Worm (Caenorhabditis elegans) whole organism, L2 larva: ENCODE data around the gene srbc-58.

Experiments used
- C34F6.9 ChIP-seq: fragments of 150-350 bp; optimal IDR thresholded peaks from 2 replicates; lab custom pipeline; 2014; ENCODE audit warnings: missing biosample characterization, missing genetic modification characterization
- F13H6.1 ChIP-seq: sonication (generic microtip); optimal IDR thresholded peaks from 2 replicates; lab custom pipeline; 2016; ENCODE audit warnings: missing genetic modification characterization, missing compliant biosample characterization
- R02D3.7 ChIP-seq: fragments of 150-350 bp; optimal IDR thresholded peaks from 2 replicates; lab custom pipeline; 2014; ENCODE audit warnings: missing biosample characterization, missing genetic modification characterization
- Y55F3AM.14 ChIP-seq: fragments of 200-800 bp; sonication (Bioruptor generic); optimal IDR thresholded peaks from 2 replicates; lab custom pipeline; 2018; ENCODE audit warnings: mild to moderate bottlenecking, missing genetic modification characterization, missing compliant biosample characterization
- ZK546.5 ChIP-seq: sonication (generic microtip); optimal IDR thresholded peaks from 2 replicates; lab custom pipeline; 2017; ENCODE audit warnings: missing biosample characterization, missing genetic modification characterization
- alr-1 ChIP-seq: fragments of 150-350 bp; optimal IDR thresholded peaks from 2 replicates; lab custom pipeline; 2014; ENCODE audit warnings: missing biosample characterization, missing genetic modification characterization
- aly-2 ChIP-seq: fragments of 150-350 bp; optimal IDR thresholded peaks from 2 replicates; lab custom pipeline; 2014; ENCODE audit warnings: missing biosample characterization, missing genetic modification characterization
- ama-1 ChIP-seq: fragments of 150-350 bp; optimal IDR thresholded peaks from 2 replicates; lab custom pipeline; 2018; ENCODE audit warnings: inconsistent platforms
- blmp-1 ChIP-seq: sonication (generic microtip); optimal IDR thresholded peaks from 2 replicates; lab custom pipeline; 2017; ENCODE audit warnings: missing genetic modification characterization, mild to moderate bottlenecking, missing compliant biosample characterization, antibody characterized with exemption, moderate library complexity; ENCODE audit not compliant: insufficient read depth
- ceh-16 ChIP-seq: fragments of 150-350 bp; optimal IDR thresholded peaks from 2 replicates; lab custom pipeline; 2014; ENCODE audit warnings: missing biosample characterization, missing genetic modification characterization
- ceh-82 ChIP-seq: fragments of 150-350 bp; optimal IDR thresholded peaks from 2 replicates; lab custom pipeline; 2014; ENCODE audit warnings: missing biosample characterization, missing genetic modification characterization
- crh-2 ChIP-seq: sonication (generic microtip); optimal IDR thresholded peaks from 2 replicates; lab custom pipeline; 2017; ENCODE audit warnings: missing biosample characterization, missing genetic modification characterization
- dmd-4 ChIP-seq: sonication (generic microtip); optimal IDR thresholded peaks from 2 replicates; lab custom pipeline; 2017; ENCODE audit warnings: missing biosample characterization, missing genetic modification characterization
- egl-27 ChIP-seq: sonication (generic microtip); optimal IDR thresholded peaks from 3 replicates; lab custom pipeline; 2017; ENCODE audit warnings: missing biosample characterization, missing genetic modification reagents, missing genetic modification characterization
- elt-1 ChIP-seq: fragments of 150-350 bp; optimal IDR thresholded peaks from 2 replicates; lab custom pipeline; 2014; ENCODE audit warnings: missing biosample characterization, missing genetic modification characterization
- elt-3 ChIP-seq: sonication (generic microtip); optimal IDR thresholded peaks from 2 replicates; lab custom pipeline; 2017; ENCODE audit warnings: missing biosample characterization, missing genetic modification characterization
- fos-1 ChIP-seq: fragments of 150-350 bp; optimal IDR thresholded peaks from 2 replicates; lab custom pipeline; 2014; ENCODE audit warnings: missing biosample characterization, missing genetic modification characterization
- gmeb-1 ChIP-seq: fragments of 150-350 bp; optimal IDR thresholded peaks from 2 replicates; lab custom pipeline; 2014; ENCODE audit warnings: missing biosample characterization, missing genetic modification characterization
- lin-11 ChIP-seq: fragments of 150-350 bp; sonication (generic microtip); optimal IDR thresholded peaks from 2 replicates; lab custom pipeline; 2014; ENCODE audit warnings: missing biosample characterization, missing genetic modification characterization, inconsistent platforms, mixed read lengths
- lin-13 ChIP-seq: fragments of 150-350 bp; optimal IDR thresholded peaks from 2 replicates; lab custom pipeline; 2014; ENCODE audit warnings: missing biosample characterization, missing genetic modification reagents, missing genetic modification characterization
- lin-39 ChIP-seq: fragments of 150-350 bp; optimal IDR thresholded peaks from 2 replicates; lab custom pipeline; 2014; ENCODE audit warnings: missing biosample characterization, missing genetic modification reagents, missing genetic modification characterization
- lsy-2 ChIP-seq, 2 experiments: fragments of 150-350 bp in 1 of 2; sonication (generic microtip) in 1 of 2; optimal IDR thresholded peaks; 2 replicates each; lab custom pipeline; 2014 to 2017; ENCODE audit warnings: missing biosample characterization in 2 of 2, missing genetic modification characterization in 2 of 2
- mab-5 ChIP-seq: fragments of 150-350 bp; optimal IDR thresholded peaks from 2 replicates; lab custom pipeline; 2014; ENCODE audit warnings: missing biosample characterization, missing genetic modification characterization
- mbf-1 ChIP-seq: sonication (generic microtip); optimal IDR thresholded peaks from 2 replicates; lab custom pipeline; 2017; ENCODE audit warnings: missing biosample characterization, missing genetic modification characterization
- mdl-1 ChIP-seq, 2 experiments: fragments of 150-350 bp in 1 of 2; sonication (generic microtip) in 1 of 2; optimal IDR thresholded peaks; 2 replicates each; lab custom pipeline; 2017; ENCODE audit warnings: missing biosample characterization in 2 of 2, missing genetic modification characterization in 2 of 2
- nhr-10 ChIP-seq: sonication (generic microtip); optimal IDR thresholded peaks from 2 replicates; lab custom pipeline; 2017; ENCODE audit warnings: missing biosample characterization, missing genetic modification characterization
- nhr-11 ChIP-seq: fragments of 150-350 bp; optimal IDR thresholded peaks from 2 replicates; lab custom pipeline; 2014; ENCODE audit warnings: missing biosample characterization, missing genetic modification characterization
- nhr-12 ChIP-seq: fragments of 150-350 bp; optimal IDR thresholded peaks from 2 replicates; lab custom pipeline; 2014; ENCODE audit warnings: missing biosample characterization, missing genetic modification characterization
- nhr-129 ChIP-seq: fragments of 150-350 bp; optimal IDR thresholded peaks from 2 replicates; lab custom pipeline; 2014; ENCODE audit warnings: missing biosample characterization, missing genetic modification characterization
- nhr-21 ChIP-seq: fragments of 150-350 bp; optimal IDR thresholded peaks from 2 replicates; lab custom pipeline; 2014; ENCODE audit warnings: missing biosample characterization, missing genetic modification characterization
- nhr-23 ChIP-seq: fragments of 150-350 bp; optimal IDR thresholded peaks from 2 replicates; lab custom pipeline; 2014; ENCODE audit warnings: missing biosample characterization, missing genetic modification reagents, missing genetic modification characterization
- nhr-237 ChIP-seq: fragments of 150-350 bp; optimal IDR thresholded peaks from 2 replicates; lab custom pipeline; 2014; ENCODE audit warnings: missing biosample characterization, missing genetic modification characterization
- nhr-25 ChIP-seq: fragments of 150-350 bp; sonication (generic microtip); optimal IDR thresholded peaks from 3 replicates; lab custom pipeline; 2014; ENCODE audit warnings: missing biosample characterization, missing genetic modification characterization
- nhr-6 ChIP-seq: fragments of 150-350 bp; optimal IDR thresholded peaks from 2 replicates; lab custom pipeline; 2014; ENCODE audit warnings: missing biosample characterization, missing genetic modification characterization
- nhr-77 ChIP-seq: fragments of 150-350 bp; optimal IDR thresholded peaks from 2 replicates; lab custom pipeline; 2014; ENCODE audit warnings: missing biosample characterization, missing genetic modification characterization
- peb-1 ChIP-seq: fragments of 150-350 bp; optimal IDR thresholded peaks from 2 replicates; lab custom pipeline; 2014; ENCODE audit warnings: missing biosample characterization, missing genetic modification characterization
- sem-4 ChIP-seq: fragments of 150-350 bp; optimal IDR thresholded peaks from 2 replicates; lab custom pipeline; 2014; ENCODE audit warnings: missing biosample characterization, missing genetic modification reagents, missing genetic modification characterization
- skn-1 ChIP-seq: sonication (generic microtip); optimal IDR thresholded peaks from 2 replicates; lab custom pipeline; 2017; ENCODE audit warnings: missing biosample characterization, missing genetic modification characterization
- sma-3 ChIP-seq: sonication (generic microtip); optimal IDR thresholded peaks from 2 replicates; lab custom pipeline; 2016; ENCODE audit warnings: missing genetic modification reagents, missing genetic modification characterization, missing compliant biosample characterization
- sma-9 ChIP-seq, 2 experiments: fragments of 150-350 bp in 1 of 2; sonication (generic microtip) in 1 of 2; optimal IDR thresholded peaks; 2 replicates each; lab custom pipeline; 2014 to 2016; ENCODE audit warnings: missing genetic modification characterization in 2 of 2, mild to moderate bottlenecking in 1 of 2, missing biosample characterization in 1 of 2, missing compliant biosample characterization in 1 of 2, missing genetic modification reagents in 1 of 2, moderate library complexity in 1 of 2
- snpc-4 ChIP-seq: fragments of 150-350 bp; optimal IDR thresholded peaks from 2 replicates; lab custom pipeline; 2014; ENCODE audit warnings: missing biosample characterization, missing genetic modification characterization
- unc-39 ChIP-seq: fragments of 150-350 bp; optimal IDR thresholded peaks from 2 replicates; lab custom pipeline; 2014; ENCODE audit warnings: missing biosample characterization, missing genetic modification characterization
- unc-55 ChIP-seq: fragments of 150-350 bp; sonication (generic microtip); optimal IDR thresholded peaks from 3 replicates; lab custom pipeline; 2014; ENCODE audit warnings: missing biosample characterization, missing genetic modification reagents, missing genetic modification characterization
- unc-62 ChIP-seq: fragments of 150-350 bp; optimal IDR thresholded peaks from 2 replicates; lab custom pipeline; 2014; ENCODE audit warnings: missing biosample characterization, missing genetic modification reagents, missing genetic modification characterization
- zag-1 ChIP-seq: fragments of 150-350 bp; optimal IDR thresholded peaks from 2 replicates; lab custom pipeline; 2014; ENCODE audit warnings: missing biosample characterization, missing genetic modification characterization
- ztf-1 ChIP-seq: fragments of 200-800 bp; sonication (Bioruptor generic); conservative IDR thresholded peaks from 2 replicates; pipeline ENCODE4 v1.3.6; 2022; ENCODE audit warnings: missing genetic modification characterization, missing compliant biosample characterization
- ztf-11 ChIP-seq: sonication (generic microtip); optimal IDR thresholded peaks from 2 replicates; lab custom pipeline; 2017; ENCODE audit warnings: missing biosample characterization, missing genetic modification characterization
- ztf-4 ChIP-seq: fragments of 150-350 bp; optimal IDR thresholded peaks from 2 replicates; lab custom pipeline; 2014; ENCODE audit warnings: missing biosample characterization, missing genetic modification characterization

Gene srbc-58

DNA sequence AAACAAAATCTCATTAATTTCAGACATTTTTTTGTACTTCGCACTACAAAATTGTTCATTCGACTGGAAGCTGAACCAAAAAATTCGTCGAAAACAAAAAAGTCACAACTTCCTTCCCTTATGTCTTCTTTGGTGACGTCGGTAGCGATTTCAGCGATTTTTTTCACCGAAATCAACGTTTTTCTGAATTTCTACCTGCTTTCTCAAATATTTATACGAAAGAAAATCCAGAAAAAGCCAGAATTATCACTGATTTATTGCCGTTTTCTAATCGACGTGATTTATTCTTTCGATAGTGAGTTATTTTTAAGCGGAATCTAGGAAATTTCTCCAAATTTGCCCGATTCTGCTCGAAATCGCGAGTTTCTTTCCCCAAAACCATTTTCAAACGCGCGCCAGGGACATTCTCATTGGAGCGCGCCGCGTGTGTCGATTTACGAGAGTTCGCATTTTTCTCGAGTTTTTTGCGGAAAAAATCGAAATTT lies at the start of gene srbc-58:
Gene srbc-58 (plus strand): TSS at position 121 of the 485 bp plus-strand sequence.
- TF ChIP-seq ceh-16 (tag; lab: Kevin White, UChicago), result no peak
- no peak for TF ChIP-seq sma-9 (GFP tag; optimal IDR thresholded peaks at IDR 0.05; lab: Kevin White, UChicago)
- TF ChIP-seq sma-9 (tag; optimal IDR thresholded peaks at IDR 0.05; lab: Kevin White, UChicago), result no peak
- no peak for TF ChIP-seq peb-1 (tag; lab: Kevin White, UChicago)
- no peak for TF ChIP-seq nhr-6
- no peak for TF ChIP-seq ceh-82
- TF ChIP-seq ZK546.5 (tag; lab: Kevin White, UChicago), result no peak
- no peak for TF ChIP-seq lin-11 (tag; lab: Kevin White, UChicago)
- no peak for TF ChIP-seq nhr-12
- no peak for TF ChIP-seq mbf-1 (tag; lab: Kevin White, UChicago)
- TF ChIP-seq mdl-1 (tag; optimal IDR thresholded peaks at IDR 0.05; lab: Kevin White, UChicago), result no peak
- peak; percentile 16 for TF ChIP-seq nhr-129 (tag; lab: Kevin White, UChicago)
- no peak for TF ChIP-seq sem-4
- no peak for TF ChIP-seq nhr-25 (tag; lab: Kevin White, UChicago)
- TF ChIP-seq C34F6.9 (tag; lab: Kevin White, UChicago), result peak; percentile 29
- no peak for TF ChIP-seq sma-3 (GFP tag; lab: Kevin White, UChicago)
- TF ChIP-seq elt-1 (tag; lab: Kevin White, UChicago), result no peak
- no peak for TF ChIP-seq nhr-23 (tag; lab: Kevin White, UChicago)
- TF ChIP-seq unc-55 (GFP tag; lab: Kevin White, UChicago), result peak; percentile 34
- TF ChIP-seq aly-2 (tag; lab: Kevin White, UChicago), result no peak
- TF ChIP-seq ztf-4 (tag; lab: Kevin White, UChicago), result peak; percentile 41
- no peak for TF ChIP-seq egl-27
- peak; percentile 27 for TF ChIP-seq crh-2 (tag; lab: Kevin White, UChicago)
- no peak for TF ChIP-seq snpc-4 (tag; lab: Kevin White, UChicago)
- TF ChIP-seq gmeb-1, result peak; percentile 23
- no peak for TF ChIP-seq elt-3 (tag; lab: Kevin White, UChicago)
- TF ChIP-seq nhr-237 (tag; lab: Kevin White, UChicago), result no peak
- no peak for TF ChIP-seq lin-39 (tag; lab: Kevin White, UChicago)
- no peak for TF ChIP-seq mab-5 (tag; lab: Kevin White, UChicago)
- no peak for TF ChIP-seq skn-1
- no peak for TF ChIP-seq nhr-11
- TF ChIP-seq alr-1 (tag; lab: Kevin White, UChicago), result no peak
- TF ChIP-seq fos-1, result no peak
- no peak for TF ChIP-seq dmd-4 (tag; lab: Kevin White, UChicago)
- TF ChIP-seq ztf-1 (GFP tag; lab: Robert Waterston, UW), result no peak
- peak; percentile 3 for TF ChIP-seq F13H6.1 (tag; lab: Kevin White, UChicago)
- TF ChIP-seq zag-1 (tag; lab: Kevin White, UChicago), result no peak
- no peak for TF ChIP-seq nhr-21 (tag; lab: Kevin White, UChicago)
- TF ChIP-seq nhr-10, result no peak
- no peak for TF ChIP-seq nhr-77 (tag; lab: Kevin White, UChicago)
- TF ChIP-seq unc-62 (GFP tag; lab: Kevin White, UChicago), result no peak
- TF ChIP-seq R02D3.7 (tag; lab: Kevin White, UChicago), result no peak
- TF ChIP-seq blmp-1 (tag; lab: Kevin White, UChicago), result no peak
- peak; percentile 9 for TF ChIP-seq lin-13 (GFP tag; lab: Kevin White, UChicago)
- TF ChIP-seq ama-1 (lab: Kevin White, UChicago), result peak; percentile 70
- TF ChIP-seq unc-39 (tag; lab: Kevin White, UChicago), result no peak
- no peak for TF ChIP-seq Y55F3AM.14 (GFP tag; lab: Kevin White, UChicago)
- peak in 1 of 2 experiments; percentile 13 for TF ChIP-seq lsy-2 (tag; optimal IDR thresholded peaks at IDR 0.05; lab: Kevin White, UChicago)
- TF ChIP-seq ztf-11 (tag; lab: Kevin White, UChicago), result no peak
